Worm (Caenorhabditis elegans): ENCODE data around the gene hmit-1.3.

DNA sequence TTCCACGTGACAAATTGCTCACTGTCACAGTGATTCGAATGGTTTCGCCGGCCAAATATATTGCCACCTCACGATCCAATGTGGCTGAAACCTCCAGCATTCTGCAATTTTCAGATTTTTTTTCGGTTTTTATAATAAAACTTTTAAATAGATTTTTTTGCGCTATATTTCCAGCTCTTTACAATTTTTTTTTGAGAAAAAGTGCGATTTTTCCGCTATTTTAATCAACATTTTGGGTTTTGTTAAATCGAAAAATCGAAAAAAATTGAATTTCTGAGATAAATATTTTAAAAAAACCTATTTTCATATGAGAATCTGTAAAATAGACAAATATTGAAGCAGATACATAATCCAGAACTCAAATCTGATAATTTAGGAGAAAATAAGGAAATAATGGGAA, 20.4 kb downstream of the hmit-1.3 start, which contains the start of gene M01F1.9:
- TF ChIP-seq tbx-37 (GFP tag; conservative IDR thresholded peaks at IDR 0.05) (no peak), ama-1 (optimal IDR thresholded peaks at IDR 0.05) (no peak), hmbx-1 (tag; optimal IDR thresholded peaks at IDR 0.05) (no peak), tbx-11 (GFP tag; IDR thresholded peaks at IDR 0.05) (no peak), scrt-1 (GFP tag; IDR thresholded peaks at IDR 0.05) (no peak), flt-1 (GFP tag; IDR thresholded peaks at IDR 0.05) (no peak), tra-4 (tag; optimal IDR thresholded peaks at IDR 0.05) (no peak), hnd-1 (tag; optimal IDR thresholded peaks at IDR 0.05) (no peak), aly-1 (tag; optimal IDR thresholded peaks at IDR 0.05) (no peak), ceh-13 (GFP tag; optimal IDR thresholded peaks at IDR 0.05) (no peak)
